Worm (Caenorhabditis elegans) whole organism, late embryonic: ENCODE results near the gene nhr-153.
A peak's percentile ranks its signal among the peaks of the same experiment; 100 is the strongest.

ENCODE experiments used
- C38D4.7 ChIP-seq: fragments of 200-800 bp; sonication (Bioruptor generic); optimal IDR thresholded peaks from 2 replicates; lab custom pipeline; 2018; ENCODE audit warnings: mild to moderate bottlenecking, missing genetic modification characterization, moderate library complexity, missing compliant biosample characterization
- K02D7.2 ChIP-seq: sonication (generic microtip); optimal IDR thresholded peaks from 2 replicates; lab custom pipeline; 2017; ENCODE audit warnings: mild to moderate bottlenecking, missing genetic modification characterization, missing compliant biosample characterization
- ama-1 ChIP-seq: fragments of 150-350 bp; optimal IDR thresholded peaks from 2 replicates; lab custom pipeline; 2014
- ceh-14 ChIP-seq: sonication (generic microtip); optimal IDR thresholded peaks from 2 replicates; lab custom pipeline; 2016; ENCODE audit warnings: missing genotype, missing genetic modification characterization, missing compliant biosample characterization
- dve-1 ChIP-seq: sonication (generic microtip); optimal IDR thresholded peaks from 2 replicates; lab custom pipeline; 2017; ENCODE audit warnings: antibody characterized with exemption, mild to moderate bottlenecking, missing genetic modification characterization, missing compliant biosample characterization
- elt-2 ChIP-seq: sonication (generic microtip); optimal IDR thresholded peaks from 2 replicates; lab custom pipeline; 2016; ENCODE audit warnings: missing genetic modification reagents, missing genetic modification characterization, missing compliant biosample characterization
- ets-4 ChIP-seq: sonication (generic microtip); optimal IDR thresholded peaks from 2 replicates; lab custom pipeline; 2016; ENCODE audit warnings: missing genetic modification characterization, missing compliant biosample characterization
- hlh-6 ChIP-seq: sonication (generic microtip); optimal IDR thresholded peaks from 2 replicates; lab custom pipeline; 2016; ENCODE audit warnings: missing genotype, missing genetic modification characterization, missing compliant biosample characterization
- lin-11 ChIP-seq: fragments of 200-800 bp; sonication (Bioruptor generic); optimal IDR thresholded peaks from 2 replicates; lab custom pipeline; 2018; ENCODE audit warnings: mild to moderate bottlenecking, missing genetic modification characterization, missing compliant biosample characterization
- pag-3 ChIP-seq: sonication (generic microtip); optimal IDR thresholded peaks from 2 replicates; lab custom pipeline; 2016; ENCODE audit warnings: missing compliant biosample characterization, missing genetic modification characterization, borderline replicate concordance
- pqm-1 ChIP-seq: sonication (generic microtip); optimal IDR thresholded peaks from 2 replicates; lab custom pipeline; 2016; ENCODE audit warnings: missing genetic modification characterization, missing compliant biosample characterization
- tbx-2 ChIP-seq: sonication (generic microtip); optimal IDR thresholded peaks from 2 replicates; lab custom pipeline; 2016; ENCODE audit warnings: missing genetic modification characterization, missing compliant biosample characterization
- unc-86 ChIP-seq: sonication (generic microtip); optimal IDR thresholded peaks from 2 replicates; lab custom pipeline; 2016; ENCODE audit warnings: missing genetic modification characterization, missing compliant biosample characterization

ce11 chrV:12085867-12086634, 18.0 kb upstream of the nhr-153 start:
- no peak for TF ChIP-seq lin-11 (tag; lab: Kevin White, UChicago)
- no peak for TF ChIP-seq pqm-1 (tag; lab: Kevin White, UChicago)
- no peak for TF ChIP-seq C38D4.7 (GFP tag; lab: Kevin White, UChicago)
- TF ChIP-seq ama-1 (lab: Kevin White, UChicago): no peak
- TF ChIP-seq unc-86: no peak
- TF ChIP-seq ets-4: no peak
- TF ChIP-seq ceh-14 (tag; lab: Kevin White, UChicago): no peak
- no peak for TF ChIP-seq dve-1 (tag; lab: Kevin White, UChicago)
- no peak for TF ChIP-seq pag-3 (tag; lab: Kevin White, UChicago)
- TF ChIP-seq hlh-6 (tag; lab: Kevin White, UChicago): no peak
- peak; percentile 90 for TF ChIP-seq elt-2 (tag; lab: Kevin White, UChicago)
- no peak for TF ChIP-seq tbx-2 (tag; lab: Kevin White, UChicago)
- no peak for TF ChIP-seq K02D7.2 (tag; lab: Kevin White, UChicago)
